Worm (Caenorhabditis elegans): ENCODE measurements around the gene lis-1.

DNA sequence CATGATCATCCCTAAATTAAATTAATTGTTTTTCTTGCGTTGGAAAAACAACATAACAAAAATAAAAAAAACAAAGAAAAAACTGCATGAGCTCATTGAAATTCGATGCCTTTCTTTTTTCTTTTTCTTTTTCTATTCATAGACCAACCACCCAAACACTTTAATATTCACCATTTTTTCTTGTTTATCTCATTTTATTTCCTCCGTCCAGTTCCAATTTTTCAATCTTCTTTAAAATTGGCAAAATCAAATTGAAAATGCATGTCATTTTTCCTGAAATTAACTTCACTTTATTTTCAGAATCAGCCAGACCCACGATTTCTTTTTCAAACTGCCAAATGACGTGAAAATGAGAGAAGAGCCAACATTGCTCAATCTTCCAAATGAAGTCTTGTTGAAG lies 9.3 kb upstream of the lis-1 start, which contains the start of gene T03F6.4:
- TF ChIP-seq ama-1 (optimal IDR thresholded peaks at IDR 0.05) = no peak
- no peak for TF ChIP-seq hnd-1 (tag; optimal IDR thresholded peaks at IDR 0.05)
- TF ChIP-seq B0310.2 (tag; optimal IDR thresholded peaks at IDR 0.05) = no peak
